Worm (Caenorhabditis elegans) whole organism, late embryonic: ENCODE results near the gene gei-6.

Experiments
- C08G9.2 ChIP-seq: sonication (generic microtip); optimal IDR thresholded peaks from 2 replicates; lab custom pipeline; 2016; ENCODE audit warnings: mild to moderate bottlenecking, missing genetic modification characterization, moderate library complexity, missing compliant biosample characterization
- elt-2 ChIP-seq: sonication (generic microtip); optimal IDR thresholded peaks from 2 replicates; lab custom pipeline; 2016; ENCODE audit warnings: missing genetic modification reagents, missing genetic modification characterization, missing compliant biosample characterization
- fkh-10 ChIP-seq: fragments of 150-350 bp; optimal IDR thresholded peaks from 2 replicates; lab custom pipeline; 2014; ENCODE audit warnings: missing biosample characterization, missing genetic modification reagents, missing genetic modification characterization
- hlh-13 ChIP-seq: fragments of 200-800 bp; sonication (Bioruptor generic); optimal IDR thresholded peaks from 2 replicates; lab custom pipeline; 2018; ENCODE audit warnings: mild to moderate bottlenecking, missing genetic modification characterization, missing compliant biosample characterization
- nfya-1 ChIP-seq: sonication (generic microtip); optimal IDR thresholded peaks from 2 replicates; lab custom pipeline; 2017; ENCODE audit warnings: missing genetic modification characterization, mild to moderate bottlenecking, missing compliant biosample characterization, antibody characterized with exemption, moderate library complexity
- nhr-11 ChIP-seq: fragments of 150-350 bp; optimal IDR thresholded peaks from 2 replicates; lab custom pipeline; 2014; ENCODE audit warnings: missing biosample characterization, missing genetic modification characterization
- odd-2 ChIP-seq: sonication (generic microtip); optimal IDR thresholded peaks from 2 replicates; lab custom pipeline; 2017; ENCODE audit warnings: antibody characterized with exemption, mild to moderate bottlenecking, missing genetic modification characterization, missing compliant biosample characterization
- tbx-2 ChIP-seq: sonication (generic microtip); optimal IDR thresholded peaks from 2 replicates; lab custom pipeline; 2016; ENCODE audit warnings: missing genetic modification characterization, missing compliant biosample characterization
- unc-55 ChIP-seq: sonication (generic microtip); optimal IDR thresholded peaks from 2 replicates; lab custom pipeline; 2017; ENCODE audit warnings: missing biosample characterization, missing genetic modification reagents, missing genetic modification characterization
- ztf-16 ChIP-seq: sonication (generic microtip); optimal IDR thresholded peaks from 2 replicates; lab custom pipeline; 2017; ENCODE audit warnings: missing genetic modification characterization, missing compliant biosample characterization

- no peak for TF ChIP-seq nfya-1 (tag; lab: Kevin White, UChicago)
- no peak for TF ChIP-seq ztf-16 (tag; lab: Kevin White, UChicago)
- TF ChIP-seq elt-2 (tag; lab: Kevin White, UChicago): no peak
- TF ChIP-seq fkh-10 (GFP tag; lab: Kevin White, UChicago): no peak
- no peak for TF ChIP-seq C08G9.2 (tag; lab: Kevin White, UChicago)
- no peak for TF ChIP-seq tbx-2 (tag; lab: Kevin White, UChicago)
- no peak for TF ChIP-seq odd-2
- TF ChIP-seq nhr-11 (tag; lab: Kevin White, UChicago): no peak
- TF ChIP-seq hlh-13: no peak
- TF ChIP-seq unc-55 (GFP tag; lab: Kevin White, UChicago): no peak
Observed at ce11 chrV:7275491-7275890, 44.8 kb upstream of the gei-6 start, which contains the start of gene C13A2.5.
